Fruit fly (Drosophila melanogaster) whole organism, prepupa: ENCODE data around the gene Ccdc114.

Experiments
- Blimp-1 ChIP-seq: fragments of 200-800 bp; sonication (Bioruptor generic); optimal IDR thresholded peaks from 3 replicates; lab custom pipeline; 2017; ENCODE audit warnings: missing biosample characterization, missing genetic modification characterization, mild to moderate bottlenecking, moderate library complexity, missing genetic modification reagents
- CG6163 ChIP-seq: fragments of 200-800 bp; sonication (Bioruptor generic); IDR thresholded peaks from 3 replicates; pipeline ENCODE4 v1.3.6; 2022; ENCODE audit warnings: missing biosample characterization, missing genetic modification characterization
- CG7368 ChIP-seq: fragments of 200-800 bp; sonication (Bioruptor generic); optimal IDR thresholded peaks from 3 replicates; lab custom pipeline; 2016; ENCODE audit warnings: missing biosample characterization, missing genetic modification characterization
- CG8319 ChIP-seq: fragments of 200-800 bp; sonication (Bioruptor generic); optimal IDR thresholded peaks from 3 replicates; lab custom pipeline; 2016; ENCODE audit warnings: missing biosample characterization, missing genetic modification characterization
- Eip75B ChIP-seq: fragments of 200-800 bp; sonication (Bioruptor generic); optimal IDR thresholded peaks from 3 replicates; lab custom pipeline; 2016; ENCODE audit warnings: missing biosample characterization, missing genetic modification characterization
- Ets21C ChIP-seq: fragments of 200-800 bp; sonication (Bioruptor generic); optimal IDR thresholded peaks from 3 replicates; lab custom pipeline; 2016; ENCODE audit warnings: missing biosample characterization, missing genetic modification characterization
- Hr39 ChIP-seq: fragments of 200-800 bp; sonication (Bioruptor generic); optimal IDR thresholded peaks from 2 replicates; lab custom pipeline; 2016; ENCODE audit warnings: missing biosample characterization, missing genetic modification characterization
- Sox14 ChIP-seq: fragments of 200-800 bp; sonication (Bioruptor generic); optimal IDR thresholded peaks from 3 replicates; lab custom pipeline; 2016; ENCODE audit warnings: missing biosample characterization, missing genetic modification characterization
- dac ChIP-seq: fragments of 200-800 bp; sonication (Bioruptor generic); optimal IDR thresholded peaks from 2 replicates; lab custom pipeline; 2017; ENCODE audit warnings: missing biosample characterization, mild to moderate bottlenecking, missing genetic modification characterization
- fd59A ChIP-seq: fragments of 200-800 bp; sonication (Bioruptor generic); optimal IDR thresholded peaks from 2 replicates; lab custom pipeline; 2017; ENCODE audit warnings: missing biosample characterization, mild to moderate bottlenecking, missing genetic modification characterization, missing genetic modification reagents
- fd85E ChIP-seq: fragments of 200-800 bp; sonication (Bioruptor generic); optimal IDR thresholded peaks from 3 replicates; lab custom pipeline; 2016; ENCODE audit warnings: missing biosample characterization, missing genetic modification characterization

dm6 chr3R:16605929-16606328, 18.6 kb downstream of the Ccdc114 start:
- TF ChIP-seq CG8319 (GFP tag; lab: Kevin White, UChicago) (no peak), fd59A (GFP tag; lab: Kevin White, UChicago) (no peak), Ets21C (GFP tag; lab: Kevin White, UChicago) (no peak), CG7368 (GFP tag; lab: Kevin White, UChicago) (no peak), Eip75B (GFP tag; lab: Kevin White, UChicago) (no peak), CG6163 (GFP tag; lab: Robert Waterston, UW) (no peak), Hr39 (no peak), Blimp-1 (no peak), fd85E (no peak), Sox14 (no peak), dac (GFP tag; lab: Kevin White, UChicago) (no peak)
